Fruit fly (Drosophila melanogaster): Measurements from ENCODE around the gene CG3961.

CG3961 gene

dm6 chr3L:18898086-18898470, 7.8 kb upstream of the CG3961 start, which contains the start of gene CG3902:
Gene CG3902 (minus strand): TSS chr3L:18898293.
- TF ChIP-seq psq (optimal IDR thresholded peaks at IDR 0.05) (no peak), EcR (GFP tag; optimal IDR thresholded peaks at IDR 0.05) (no peak), CG8478 (optimal IDR thresholded peaks at IDR 0.05) (no peak)

dm6 chr3L:18897459-18898085, 7.3 kb upstream of the CG3961 start:
- TF ChIP-seq Dll (optimal IDR thresholded peaks at IDR 0.05) (no peak), EcR (GFP tag; optimal IDR thresholded peaks at IDR 0.05) (no peak), usp (GFP tag; optimal IDR thresholded peaks at IDR 0.05) (no peak), pan (optimal IDR thresholded peaks at IDR 0.05) (no peak), CG8478 (optimal IDR thresholded peaks at IDR 0.05) (no peak)

- no peak for TF ChIP-seq pan (optimal IDR thresholded peaks at IDR 0.05)
- TF ChIP-seq usp (GFP tag; optimal IDR thresholded peaks at IDR 0.05) = no peak
- no peak for TF ChIP-seq CG8478 (optimal IDR thresholded peaks at IDR 0.05)
- TF ChIP-seq EcR (GFP tag; optimal IDR thresholded peaks at IDR 0.05) = no peak
- no peak for TF ChIP-seq psq (optimal IDR thresholded peaks at IDR 0.05)
- no peak for TF ChIP-seq Dll (optimal IDR thresholded peaks at IDR 0.05)
Observed at dm6 chr3L:18896297-18896863, 6.1 kb upstream of the CG3961 start.

- no peak for TF ChIP-seq Dll (optimal IDR thresholded peaks at IDR 0.05)
Observed at dm6 chr3L:18895079-18895478, 4.8 kb upstream of the CG3961 start.

- TF ChIP-seq EcR (GFP tag; optimal IDR thresholded peaks at IDR 0.05) = no peak
- no peak for TF ChIP-seq usp (GFP tag; optimal IDR thresholded peaks at IDR 0.05)
- no peak for TF ChIP-seq Dll (optimal IDR thresholded peaks at IDR 0.05)
- TF ChIP-seq CG8478 (optimal IDR thresholded peaks at IDR 0.05) = no peak
- no peak for TF ChIP-seq pan (optimal IDR thresholded peaks at IDR 0.05)
- TF ChIP-seq psq (optimal IDR thresholded peaks at IDR 0.05) = no peak
Observed at dm6 chr3L:18891986-18892385, 1.7 kb upstream of the CG3961 start, which contains the start of gene NijB. Gene NijB (plus strand): TSS chr3L:18892383.

- TF ChIP-seq CG8478 (optimal IDR thresholded peaks at IDR 0.05) = no peak
- TF ChIP-seq pan (optimal IDR thresholded peaks at IDR 0.05) = no peak
- TF ChIP-seq psq (optimal IDR thresholded peaks at IDR 0.05) = no peak
- no peak for TF ChIP-seq EcR (GFP tag; optimal IDR thresholded peaks at IDR 0.05)
- TF ChIP-seq usp (GFP tag; optimal IDR thresholded peaks at IDR 0.05) = no peak
- TF ChIP-seq Dll (optimal IDR thresholded peaks at IDR 0.05) = no peak
Observed at dm6 chr3L:18889222-18889866, 939 bp downstream of the CG3961 start.

dm6 chr3L:18881613-18882012, 8.7 kb downstream of the CG3961 start:
- TF ChIP-seq pan (optimal IDR thresholded peaks at IDR 0.05) = no peak
- TF ChIP-seq EcR (GFP tag; optimal IDR thresholded peaks at IDR 0.05) = no peak
- no peak for TF ChIP-seq CG8478 (optimal IDR thresholded peaks at IDR 0.05)
- no peak for TF ChIP-seq psq (optimal IDR thresholded peaks at IDR 0.05)
- TF ChIP-seq usp (GFP tag; optimal IDR thresholded peaks at IDR 0.05) = no peak
- no peak for TF ChIP-seq Dll (optimal IDR thresholded peaks at IDR 0.05)

- TF ChIP-seq CG8478 (optimal IDR thresholded peaks at IDR 0.05) = no peak
- TF ChIP-seq pan (optimal IDR thresholded peaks at IDR 0.05) = no peak
- TF ChIP-seq usp (GFP tag; optimal IDR thresholded peaks at IDR 0.05) = no peak
- TF ChIP-seq psq (optimal IDR thresholded peaks at IDR 0.05) = no peak
- no peak for TF ChIP-seq EcR (GFP tag; optimal IDR thresholded peaks at IDR 0.05)
- TF ChIP-seq Dll (optimal IDR thresholded peaks at IDR 0.05) = no peak
Observed at dm6 chr3L:18872440-18872839, 17.8 kb downstream of the CG3961 start, which contains the start of the genes Rad9 and Uggt. Gene Rad9 (minus strand): TSS chr3L:18872553. Gene Uggt (plus strand): TSS chr3L:18872747.

- TF ChIP-seq Dll (optimal IDR thresholded peaks at IDR 0.05) (no peak), psq (optimal IDR thresholded peaks at IDR 0.05) (no peak), pan (optimal IDR thresholded peaks at IDR 0.05) (no peak), EcR (GFP tag; optimal IDR thresholded peaks at IDR 0.05) (no peak), usp (GFP tag; optimal IDR thresholded peaks at IDR 0.05) (no peak), CG8478 (optimal IDR thresholded peaks at IDR 0.05) (no peak)
Observed at dm6 chr3L:18870027-18870426, 20.3 kb downstream of the CG3961 start, which contains the start of gene Blos3. Gene Blos3 (plus strand): TSS chr3L:18870224.

dm6 chr3L:18869035-18869826, 21.1 kb downstream of the CG3961 start, which contains the start of gene Grx1:
Gene Grx1 (plus strand): TSS chr3L:18869230.
- TF ChIP-seq usp (GFP tag; optimal IDR thresholded peaks at IDR 0.05) (no peak), pan (optimal IDR thresholded peaks at IDR 0.05) (no peak), CG8478 (optimal IDR thresholded peaks at IDR 0.05) (no peak), psq (optimal IDR thresholded peaks at IDR 0.05) (no peak), Dll (optimal IDR thresholded peaks at IDR 0.05) (no peak), EcR (GFP tag; optimal IDR thresholded peaks at IDR 0.05) (no peak)

- TF ChIP-seq psq (optimal IDR thresholded peaks at IDR 0.05) (no peak), Dll (optimal IDR thresholded peaks at IDR 0.05) (no peak), pan (optimal IDR thresholded peaks at IDR 0.05) (no peak), EcR (GFP tag; optimal IDR thresholded peaks at IDR 0.05) (no peak), CG8478 (optimal IDR thresholded peaks at IDR 0.05) (no peak), usp (GFP tag; optimal IDR thresholded peaks at IDR 0.05) (no peak)
Observed at dm6 chr3L:18867521-18867920, 22.8 kb downstream of the CG3961 start, which contains the start of gene Dysb. Gene Dysb (plus strand): TSS chr3L:18867771.
